Worm (Caenorhabditis elegans) whole organism, dauer: ENCODE results near the gene C17E7.13.

Source experiments
- unc-62 ChIP-seq: sonication (generic microtip); optimal IDR thresholded peaks from 2 replicates; lab custom pipeline; 2017; ENCODE audit warnings: missing biosample characterization, missing genetic modification reagents, missing genetic modification characterization

C17E7.13 gene

ce11 chrV:3889113-3889512 is at the start of gene C17E7.13:
TSS of gene C17E7.13 (minus strand) at chrV:3889288.
- TF ChIP-seq unc-62 (GFP tag; lab: Kevin White, UChicago) = no peak

DNA sequence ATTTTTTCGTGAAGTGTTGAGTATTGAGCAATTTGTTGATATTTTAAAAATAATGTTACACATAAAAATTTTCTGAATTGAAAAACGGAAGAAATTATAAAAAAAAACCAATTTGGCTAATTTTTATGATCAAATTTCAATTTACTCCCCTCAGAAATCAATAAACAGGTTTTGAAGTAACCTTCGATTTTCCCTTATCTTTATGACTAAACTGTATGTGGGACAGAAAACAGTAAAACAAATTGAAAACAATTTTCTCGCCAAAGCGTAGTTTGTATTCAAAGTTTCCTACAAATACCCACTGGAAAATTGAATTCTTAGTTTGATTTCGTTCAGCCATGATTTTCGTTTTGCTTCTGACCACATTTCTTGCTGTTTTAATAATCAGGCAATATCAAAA is 49.7 kb upstream of the C17E7.13 start, which contains the start of gene cyp-35B1:
cyp-35B1 (plus strand) TSS at position 244 of the 400 bp plus-strand sequence.
- no peak for TF ChIP-seq unc-62 (GFP tag; lab: Kevin White, UChicago)

- no peak for TF ChIP-seq unc-62 (GFP tag; lab: Kevin White, UChicago)
Measured at ce11 chrV:3935892-3936478, 46.9 kb upstream of the C17E7.13 start, which contains the start of gene cyp-35A5. TSS of gene cyp-35A5 (plus strand) at chrV:3936326.

- no peak for TF ChIP-seq unc-62 (GFP tag; lab: Kevin White, UChicago)
Measured at ce11 chrV:3931326-3931725, 42.2 kb upstream of the C17E7.13 start, which contains the start of gene srx-63. TSS of gene srx-63 (plus strand) at chrV:3931626.

DNA sequence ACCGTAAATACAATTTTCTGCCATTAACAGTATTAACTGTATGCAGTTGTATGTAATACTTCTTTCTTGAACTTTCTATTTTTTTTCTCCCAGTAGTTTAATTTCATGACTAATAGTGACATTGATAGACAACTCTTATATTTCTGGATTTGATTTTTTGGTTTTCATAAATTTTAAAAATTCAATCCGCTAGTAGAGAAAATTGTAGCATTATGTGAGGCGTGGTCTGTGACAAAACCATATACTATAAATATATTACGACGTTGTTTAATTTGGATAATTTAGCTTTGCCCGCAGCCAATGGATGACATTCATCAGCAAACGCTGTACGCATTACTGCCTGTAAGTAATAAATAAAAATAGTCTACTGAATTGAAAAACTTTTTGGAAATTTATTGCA is 40.0 kb upstream of the C17E7.13 start, which contains the start of gene srx-64:
srx-64 (plus strand) TSS at position 301 of the 400 bp plus-strand sequence.
- TF ChIP-seq unc-62 (GFP tag; lab: Kevin White, UChicago) = no peak

DNA sequence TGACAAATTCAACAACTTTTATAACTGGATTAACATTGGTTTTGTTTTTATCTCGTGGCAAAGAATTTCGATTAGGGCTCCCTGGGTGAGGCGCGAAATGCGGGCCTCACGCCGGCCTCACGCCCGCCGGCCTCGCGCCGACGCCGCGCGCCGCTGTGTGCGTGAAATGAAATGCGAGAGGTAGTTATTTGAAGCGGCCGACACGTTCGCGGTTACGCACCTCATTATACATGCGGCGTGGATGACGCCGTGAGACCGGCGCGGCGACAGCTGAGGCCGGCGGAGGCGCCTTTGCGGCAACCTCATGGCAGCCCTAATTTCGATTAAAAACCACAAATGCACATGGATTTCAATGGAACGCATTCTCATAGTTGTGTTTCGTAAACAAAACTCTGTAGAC is 38.4 kb upstream of the C17E7.13 start:
- TF ChIP-seq unc-62 (GFP tag; lab: Kevin White, UChicago) = no peak

DNA sequence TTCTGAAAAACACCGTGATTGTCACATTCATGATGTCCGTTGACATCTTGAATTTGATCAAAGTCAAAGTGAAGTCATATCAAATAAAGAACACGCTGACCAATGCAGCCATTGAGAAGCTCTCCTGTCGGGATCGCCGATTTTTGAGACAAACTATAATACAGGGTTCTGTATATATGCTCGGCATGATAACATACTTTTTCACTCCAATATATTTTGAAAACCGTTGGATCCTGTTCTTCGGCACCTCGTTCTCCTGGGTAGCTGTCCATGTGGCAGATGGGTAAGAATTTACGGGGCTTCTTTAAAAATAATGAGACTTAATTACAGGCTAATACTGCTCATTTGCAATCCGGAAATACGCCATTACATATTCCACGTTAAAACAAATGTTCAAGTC is 33.5 kb upstream of the C17E7.13 start:
- no peak for TF ChIP-seq unc-62 (GFP tag; lab: Kevin White, UChicago)

DNA sequence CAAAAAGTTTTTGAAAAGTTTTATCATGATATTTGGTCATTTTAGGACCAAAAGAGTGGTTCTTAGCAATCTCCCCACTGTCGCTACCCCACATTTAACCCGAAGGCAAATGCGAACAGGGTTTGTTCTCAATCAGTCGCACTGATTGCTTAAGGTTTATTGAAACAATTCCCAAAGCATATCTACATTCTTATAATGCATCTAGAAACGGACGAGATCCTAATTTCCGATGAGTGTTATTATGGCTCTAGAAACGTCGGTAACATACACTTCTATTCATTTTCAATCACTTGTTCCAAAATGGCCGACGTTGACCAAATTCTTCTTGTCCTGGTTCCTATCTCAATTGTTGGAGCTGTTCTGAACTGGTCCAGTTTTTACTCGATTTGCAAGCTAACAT is 32.5 kb upstream of the C17E7.13 start, which contains the start of gene srx-65:
srx-65 (plus strand) TSS at position 301 of the 400 bp plus-strand sequence.
- TF ChIP-seq unc-62 (GFP tag; lab: Kevin White, UChicago) = no peak

ce11 chrV:3919289-3919688 is 30.2 kb upstream of the C17E7.13 start, which contains the start of gene srx-66:
TSS of gene srx-66 (plus strand) at chrV:3919589.
- TF ChIP-seq unc-62 (GFP tag; lab: Kevin White, UChicago) = no peak

ce11 chrV:3916480-3916879 is 27.4 kb upstream of the C17E7.13 start, which contains the start of gene srx-67:
TSS of gene srx-67 (plus strand) at chrV:3916780.
- no peak for TF ChIP-seq unc-62 (GFP tag; lab: Kevin White, UChicago)

- no peak for TF ChIP-seq unc-62 (GFP tag; lab: Kevin White, UChicago)
Measured at ce11 chrV:3913131-3913530, 24.0 kb upstream of the C17E7.13 start.

DNA sequence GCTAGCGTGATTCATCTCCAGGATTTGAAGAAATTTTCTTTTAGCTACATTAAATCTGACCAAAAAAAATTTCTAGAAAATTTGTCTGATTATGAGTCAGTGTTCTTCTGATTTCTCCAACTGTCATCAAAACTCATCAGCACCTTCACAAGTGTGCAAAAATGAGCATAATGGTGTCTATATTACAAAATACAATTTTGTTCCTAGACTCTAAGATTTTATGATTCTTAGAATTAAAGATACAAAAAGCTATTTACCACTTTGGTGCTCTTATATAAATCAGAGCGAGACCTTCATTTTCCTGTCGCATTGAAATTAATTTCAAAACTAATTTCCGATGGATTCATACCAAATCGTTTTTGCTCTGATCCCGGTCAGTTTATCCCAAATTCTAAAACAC is 23.4 kb upstream of the C17E7.13 start, which contains the start of gene srx-68:
srx-68 (plus strand) TSS at position 301 of the 400 bp plus-strand sequence.
- TF ChIP-seq unc-62 (GFP tag; lab: Kevin White, UChicago) = no peak

ce11 chrV:3905841-3906240 is 16.8 kb upstream of the C17E7.13 start, which contains the start of gene nhr-156:
TSS of gene nhr-156 (plus strand) at chrV:3906106.
- no peak for TF ChIP-seq unc-62 (GFP tag; lab: Kevin White, UChicago)

ce11 chrV:3903424-3903823 is 14.3 kb upstream of the C17E7.13 start:
- TF ChIP-seq unc-62 (GFP tag; lab: Kevin White, UChicago) = no peak

- TF ChIP-seq unc-62 (GFP tag; lab: Kevin White, UChicago) = no peak
Measured at ce11 chrV:3902458-3903157, 13.5 kb upstream of the C17E7.13 start, which contains the start of the genes str-229 and srh-190. TSS of gene str-229 (minus strand) at chrV:3902558. TSS of gene srh-190 (plus strand) at chrV:3903107.

DNA sequence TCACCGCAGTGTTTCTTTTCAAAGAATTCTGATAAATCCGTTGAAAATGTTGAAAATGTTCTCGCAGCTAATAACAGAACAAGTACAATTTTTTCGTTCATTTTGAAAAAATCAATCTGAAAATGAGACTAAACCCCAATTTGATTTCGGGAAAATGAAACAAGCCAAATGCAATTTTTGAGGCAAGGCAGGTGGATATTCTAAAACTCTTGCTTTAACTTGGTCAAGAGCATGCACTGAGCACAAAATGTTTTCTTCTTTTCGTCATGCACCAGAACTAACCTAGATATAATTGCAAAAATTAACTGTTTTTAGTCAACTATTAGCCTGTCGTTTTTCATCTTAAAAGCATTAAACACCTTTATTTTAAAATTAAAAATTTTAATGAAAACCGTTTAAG is 11.0 kb upstream of the C17E7.13 start, which contains the start of gene irld-22:
irld-22 (minus strand) TSS at position 101 of the 400 bp plus-strand sequence.
- no peak for TF ChIP-seq unc-62 (GFP tag; lab: Kevin White, UChicago)
